Worm (Caenorhabditis elegans) whole organism, young adult: ENCODE data around the gene pho-11.

Source experiments
- C17E4.6 ChIP-seq: fragments of 200-800 bp; sonication (Bioruptor generic); IDR thresholded peaks from 2 replicates; pipeline ENCODE4 v1.3.6; 2022; ENCODE audit warnings: missing genetic modification reagents, missing genetic modification characterization, missing compliant biosample characterization
- T07F8.4 ChIP-seq: sonication (generic microtip); optimal IDR thresholded peaks from 2 replicates; lab custom pipeline; 2016; ENCODE audit warnings: mild to moderate bottlenecking, missing genetic modification characterization, moderate library complexity, missing compliant biosample characterization
- lin-54 ChIP-seq: fragments of 200-800 bp; sonication (Bioruptor generic); optimal IDR thresholded peaks from 2 replicates; lab custom pipeline; 2018; ENCODE audit warnings: mild to moderate bottlenecking, missing genetic modification characterization, missing compliant biosample characterization
- nhr-27 ChIP-seq: fragments of 200-800 bp; sonication (Bioruptor generic); optimal IDR thresholded peaks from 2 replicates; lab custom pipeline; 2018; ENCODE audit warnings: mild to moderate bottlenecking, missing genetic modification characterization, moderate library complexity, missing compliant biosample characterization
- pha-4 ChIP-seq: fragments of 150-350 bp; sonication (generic microtip); optimal IDR thresholded peaks from 2 replicates; lab custom pipeline; 2014; ENCODE audit warnings: missing biosample characterization, missing genetic modification reagents, missing genetic modification characterization
- snpc-4 ChIP-seq, 5 experiments: fragments of 150-350 bp in 1 of 5; sonication (generic microtip) in 4 of 5; optimal IDR thresholded peaks; 2 replicates each; lab custom pipeline; 2014 to 2018; ENCODE audit warnings: missing genetic modification characterization in 5 of 5, missing biosample characterization in 3 of 5, antibody characterized with exemption in 2 of 5, mild to moderate bottlenecking in 2 of 5, missing compliant biosample characterization in 2 of 5, missing genotype in 2 of 5, moderate library complexity in 2 of 5, missing genetic modification reagents in 1 of 5

DNA sequence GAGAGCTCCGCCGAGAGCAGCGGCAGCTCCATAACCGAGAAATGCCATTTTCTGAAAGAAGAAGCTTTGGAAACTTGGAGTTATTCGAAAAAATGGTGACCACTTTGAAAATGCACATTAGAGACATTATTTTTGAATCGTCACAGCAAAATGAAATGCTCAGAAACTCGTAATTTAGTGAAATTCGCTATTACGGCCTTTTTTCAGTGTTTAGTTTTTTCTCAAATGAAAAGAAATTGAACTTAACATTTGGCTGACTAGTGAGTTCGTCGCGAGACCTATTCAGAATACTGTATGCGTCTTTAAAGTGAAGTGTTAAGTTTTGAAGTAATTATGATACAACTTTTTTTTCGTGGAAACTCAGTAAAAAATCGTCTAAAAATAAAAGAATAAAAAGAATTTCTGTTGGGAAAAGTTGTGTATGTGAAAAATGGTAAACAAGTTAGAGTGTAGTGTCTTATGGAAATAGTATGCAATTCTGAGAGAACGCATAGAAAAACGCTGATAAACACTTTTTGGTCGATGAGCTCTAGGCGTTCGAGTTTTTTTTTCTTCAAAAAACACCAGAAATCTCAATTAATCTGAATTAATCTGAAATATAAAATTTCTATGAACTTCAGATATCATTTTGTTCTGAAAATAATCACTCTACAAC is 38.9 kb downstream of the pho-11 start, which contains the start of gene R53.5:
- TF ChIP-seq lin-54 (GFP tag; lab: Kevin White, UChicago) (no peak), snpc-4 (GFP tag; optimal IDR thresholded peaks at IDR 0.05; lab: Kevin White, UChicago) (no peak), snpc-4 (tag; optimal IDR thresholded peaks at IDR 0.05; lab: Kevin White, UChicago) (no peak), pha-4 (tag; lab: Kevin White, UChicago) (no peak), C17E4.6 (GFP tag; lab: Robert Waterston, UW) (no peak), nhr-27 (tag; lab: Kevin White, UChicago) (no peak), T07F8.4 (tag; lab: Kevin White, UChicago) (no peak)
